Worm (Caenorhabditis elegans): ENCODE results near the gene nhr-120.

ce11 chrX:6630645-6631044 lies 9.8 kb downstream of the nhr-120 start:
- TF ChIP-seq mdl-1 (tag; optimal IDR thresholded peaks at IDR 0.05) (no peak), C04F5.9 (tag; optimal IDR thresholded peaks at IDR 0.05) (no peak), Y116A8C.19 (tag; optimal IDR thresholded peaks at IDR 0.05; ENCODE audit: borderline replicate concordance) (no peak), ama-1 (optimal IDR thresholded peaks at IDR 0.05) (no peak), ceh-82 (tag; optimal IDR thresholded peaks at IDR 0.05) (no peak), irx-1 (tag; optimal IDR thresholded peaks at IDR 0.05) (no peak), lin-13 (GFP tag; optimal IDR thresholded peaks at IDR 0.05) (no peak), mab-9 (GFP tag; IDR thresholded peaks at IDR 0.05) (no peak), lin-39 (tag; optimal IDR thresholded peaks at IDR 0.05) (no peak)
